Worm (Caenorhabditis elegans): ENCODE measurements around the gene col-122.

The col-122 gene

DNA sequence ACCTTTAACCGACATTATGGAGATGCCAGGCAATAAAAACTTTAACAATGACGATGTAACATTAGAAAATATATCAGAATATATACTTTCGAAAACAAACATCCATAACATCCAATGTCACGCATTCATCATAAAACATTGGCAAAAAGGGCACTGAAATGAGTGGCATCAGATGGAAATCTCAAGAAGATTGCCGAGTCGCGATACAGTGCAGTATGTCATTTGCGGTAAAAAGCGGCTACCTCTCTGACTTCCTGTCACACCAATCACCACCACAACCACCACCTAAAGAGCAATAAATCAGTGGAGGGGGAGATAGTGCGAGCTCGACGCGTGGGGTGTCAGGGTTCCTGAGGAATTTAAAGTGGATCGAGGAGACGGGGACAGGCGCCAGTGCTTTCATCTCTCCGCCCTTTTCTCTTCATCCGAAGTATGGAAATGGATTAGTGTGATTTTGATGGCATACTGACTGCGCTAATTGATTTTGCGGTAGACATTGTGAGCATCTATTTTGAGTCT is 50.0 kb downstream of the col-122 start:
- TF ChIP-seq Y53G8AR.9 (GFP tag; conservative IDR thresholded peaks at IDR 0.05) (no peak), D2030.7 (GFP tag; IDR thresholded peaks at IDR 0.05) (no peak), aptf-3 (GFP tag; IDR thresholded peaks at IDR 0.05) (no peak), lir-1 (GFP tag; conservative IDR thresholded peaks at IDR 0.05) (no peak)
